Fruit fly (Drosophila melanogaster): ENCODE measurements around the gene Vps24.
A peak's percentile ranks its signal among the peaks of the same experiment; 100 is the strongest.

Vps24 gene

dm6 chr3R:4310683-4311066, at the start of gene Vps24:
Gene Vps24, minus strand, starts transcription at chr3R:4310947.
- peak; percentile 35 for TF ChIP-seq vri (GFP tag; optimal IDR thresholded peaks at IDR 0.05)
- peak; percentile 80 for TF ChIP-seq fkh (GFP tag; optimal IDR thresholded peaks at IDR 0.05)
- no peak for TF ChIP-seq CG16779 (tag; optimal IDR thresholded peaks at IDR 0.05)
- TF ChIP-seq Blimp-1 (GFP tag; optimal IDR thresholded peaks at IDR 0.05) = no peak

dm6 chr3R:4359625-4360024, 48.9 kb upstream of the Vps24 start, which contains the start of gene CG1090:
Gene CG1090, plus strand, starts transcription at chr3R:4359883.
- TF ChIP-seq fd59A (GFP tag; optimal IDR thresholded peaks at IDR 0.05) = no peak
- peak; percentile 8 for TF ChIP-seq net (GFP tag; optimal IDR thresholded peaks at IDR 0.05)
- no peak for TF ChIP-seq CG3032 (tag; optimal IDR thresholded peaks at IDR 0.05)
- TF ChIP-seq CG16779 (tag; optimal IDR thresholded peaks at IDR 0.05) = peak; percentile 13
- TF ChIP-seq acj6 (GFP tag; optimal IDR thresholded peaks at IDR 0.05) = no peak

dm6 chr3R:4353569-4353968, 42.8 kb upstream of the Vps24 start:
- TF ChIP-seq CG10669 (GFP tag; optimal IDR thresholded peaks at IDR 0.05) (no peak), net (GFP tag; optimal IDR thresholded peaks at IDR 0.05) (no peak), CG6163 (GFP tag; IDR thresholded peaks at IDR 0.05) (no peak), svp (GFP tag) (no peak), lz (GFP tag; optimal IDR thresholded peaks at IDR 0.05) (no peak), Lpt (GFP tag; optimal IDR thresholded peaks at IDR 0.05) (no peak), Eip93F (GFP tag; optimal IDR thresholded peaks at IDR 0.05) (no peak)

dm6 chr3R:4350199-4350598, 39.5 kb upstream of the Vps24 start:
- TF ChIP-seq vri (GFP tag; optimal IDR thresholded peaks at IDR 0.05) (no peak), pdm3 (GFP tag; optimal IDR thresholded peaks at IDR 0.05) (no peak)

dm6 chr3R:4348197-4348814, 37.6 kb upstream of the Vps24 start:
- TF ChIP-seq Eip78C (GFP tag) = no peak

- no peak for TF ChIP-seq ss (GFP tag; optimal IDR thresholded peaks at IDR 0.05)
- no peak for TF ChIP-seq Lpt (GFP tag; optimal IDR thresholded peaks at IDR 0.05)
Measured at dm6 chr3R:4346636-4347035, 35.9 kb upstream of the Vps24 start, which contains the start of gene hkb. Gene hkb, minus strand, starts transcription at chr3R:4346646.

dm6 chr3R:4341177-4341576, 30.4 kb upstream of the Vps24 start:
- TF ChIP-seq CG3032 (tag; optimal IDR thresholded peaks at IDR 0.05) = no peak
- no peak for TF ChIP-seq topi (GFP tag; optimal IDR thresholded peaks at IDR 0.05)
- TF ChIP-seq Sox102F (GFP tag; optimal IDR thresholded peaks at IDR 0.05) = no peak
- TF ChIP-seq CG10631 (GFP tag; optimal IDR thresholded peaks at IDR 0.05) = no peak
- no peak for TF ChIP-seq fd85E (GFP tag; optimal IDR thresholded peaks at IDR 0.05)
- TF ChIP-seq Hr4 (GFP tag; optimal IDR thresholded peaks at IDR 0.05) = no peak
- no peak for TF ChIP-seq Ets21C (GFP tag; optimal IDR thresholded peaks at IDR 0.05)
- no peak for TF ChIP-seq cyc (GFP tag; optimal IDR thresholded peaks at IDR 0.05)
- TF ChIP-seq CG8319 (GFP tag; optimal IDR thresholded peaks at IDR 0.05) = no peak
- no peak for TF ChIP-seq CG8632 (GFP tag; optimal IDR thresholded peaks at IDR 0.05)

dm6 chr3R:4340174-4340573, 29.4 kb upstream of the Vps24 start:
- no peak for TF ChIP-seq Eip93F (GFP tag; optimal IDR thresholded peaks at IDR 0.05)
- no peak for TF ChIP-seq CG10669 (GFP tag; optimal IDR thresholded peaks at IDR 0.05)
- TF ChIP-seq CG11762 (GFP tag; optimal IDR thresholded peaks at IDR 0.05; ENCODE audit: insufficient read depth) = no peak
- TF ChIP-seq CG3032 (tag; optimal IDR thresholded peaks at IDR 0.05) = no peak
- TF ChIP-seq dac (GFP tag; optimal IDR thresholded peaks at IDR 0.05) = no peak
- TF ChIP-seq cyc (GFP tag; optimal IDR thresholded peaks at IDR 0.05) = no peak
- no peak for TF ChIP-seq Met (GFP tag; optimal IDR thresholded peaks at IDR 0.05)

Data from whole organism, prepupa.